Fruit fly (Drosophila melanogaster) whole organism, embryonic: ENCODE results near the gene CG15199.

Source experiments
- CG15269 ChIP-seq: fragments of 200-800 bp; sonication (Bioruptor generic); optimal IDR thresholded peaks from 2 replicates; lab custom pipeline; 2018; ENCODE audit warnings: missing biosample characterization, mild to moderate bottlenecking, missing genetic modification characterization, moderate library complexity
- CG30403 ChIP-seq: fragments of 200-800 bp; sonication (Bioruptor generic); optimal IDR thresholded peaks from 3 replicates; lab custom pipeline; 2016; ENCODE audit warnings: missing biosample characterization, missing genetic modification characterization
- CG4328 ChIP-seq: fragments of 200-800 bp; sonication (Bioruptor generic); optimal IDR thresholded peaks from 3 replicates; lab custom pipeline; 2017; ENCODE audit warnings: missing biosample characterization, missing genetic modification reagents, missing genetic modification characterization
- CG6813 ChIP-seq: fragments of 200-800 bp; sonication (Bioruptor generic); optimal IDR thresholded peaks from 2 replicates; lab custom pipeline; 2017; ENCODE audit warnings: missing biosample characterization, missing genetic modification characterization, mild to moderate bottlenecking, moderate library complexity, missing genetic modification reagents
- CG9437 ChIP-seq: fragments of 200-800 bp; sonication (Bioruptor generic); optimal IDR thresholded peaks from 2 replicates; lab custom pipeline; 2018; ENCODE audit warnings: missing biosample characterization, mild to moderate bottlenecking, missing genetic modification characterization
- D19A ChIP-seq: fragments of 200-800 bp; optimal IDR thresholded peaks from 3 replicates; lab custom pipeline; 2019; ENCODE audit warnings: missing biosample characterization, mild to moderate bottlenecking, missing genetic modification characterization, moderate library complexity
- Doc3 ChIP-seq: fragments of 200-800 bp; sonication (Bioruptor generic); IDR thresholded peaks from 3 replicates; pipeline ENCODE4 v1.3.6; 2022; ENCODE audit warnings: missing biosample characterization, missing genetic modification characterization; ENCODE audit not compliant: partially characterized antibody
- Ssrp ChIP-seq: fragments of 200-800 bp; sonication (Bioruptor generic); optimal IDR thresholded peaks from 2 replicates; lab custom pipeline; 2018; ENCODE audit warnings: missing biosample characterization, mild to moderate bottlenecking, missing genetic modification characterization, moderate library complexity
- cwo ChIP-seq: fragments of 200-800 bp; sonication (Bioruptor generic); optimal IDR thresholded peaks from 3 replicates; lab custom pipeline; 2017; ENCODE audit warnings: missing biosample characterization, missing genetic modification characterization, mild to moderate bottlenecking, moderate library complexity, missing genetic modification reagents
- kay ChIP-seq: fragments of 200-800 bp; sonication (Bioruptor generic); optimal IDR thresholded peaks from 2 replicates; lab custom pipeline; 2016; ENCODE audit warnings: missing biosample characterization, missing genetic modification characterization
- ttk ChIP-seq: fragments of 200-800 bp; sonication (Bioruptor generic); IDR thresholded peaks from 2 replicates; pipeline ENCODE4 v2.1.2; 2022; ENCODE audit warnings: missing biosample characterization, missing genetic modification characterization
- zen ChIP-seq: fragments of 200-800 bp; sonication (Bioruptor generic); optimal IDR thresholded peaks from 3 replicates; lab custom pipeline; 2018; ENCODE audit warnings: missing biosample characterization, mild to moderate bottlenecking, missing genetic modification characterization, moderate library complexity
- zfh1 ChIP-seq: fragments of 200-800 bp; sonication (Bioruptor generic); IDR thresholded peaks from 3 replicates; pipeline ENCODE4 v1.3.6; 2022; ENCODE audit warnings: missing biosample characterization, missing genetic modification characterization

dm6 chrX:11155808-11156589, 14.4 kb upstream of the CG15199 start:
- TF ChIP-seq Ssrp = no peak
- no peak for TF ChIP-seq zen (tag; lab: Kevin White, UChicago)
- TF ChIP-seq CG30403 (GFP tag; lab: Kevin White, UChicago) = no peak
- TF ChIP-seq CG9437 (GFP tag; lab: Kevin White, UChicago) = no peak
- TF ChIP-seq ttk (GFP tag; lab: Robert Waterston, UW) = no peak
- TF ChIP-seq zfh1 (GFP tag; lab: Robert Waterston, UW) = no peak
- no peak for TF ChIP-seq CG4328
- peak; percentile 30 for TF ChIP-seq kay (GFP tag; lab: Kevin White, UChicago)
- no peak for TF ChIP-seq CG15269
- no peak for TF ChIP-seq Doc3
- TF ChIP-seq D19A (tag; lab: Kevin White, UChicago) = no peak
- no peak for TF ChIP-seq CG6813 (GFP tag; lab: Kevin White, UChicago)
- TF ChIP-seq cwo (GFP tag; lab: Kevin White, UChicago) = peak; percentile 3
